Worm (Caenorhabditis elegans): ENCODE results near the gene srsy-1.

srsy-1 gene

ce11 chrII:5115733-5116132 is at the start of gene srsy-1:
TSS of gene srsy-1 (plus strand) at chrII:5116033.
- TF ChIP-seq egl-5 (tag; optimal IDR thresholded peaks at IDR 0.05): no peak
- no peak for TF ChIP-seq nhr-43 (tag; optimal IDR thresholded peaks at IDR 0.05; ENCODE audit: poor library complexity, severe bottlenecking)
- no peak for TF ChIP-seq fos-1 (tag; optimal IDR thresholded peaks at IDR 0.05)
- TF ChIP-seq ceh-82 (tag; optimal IDR thresholded peaks at IDR 0.05): no peak
- TF ChIP-seq lsy-12 (tag; optimal IDR thresholded peaks at IDR 0.05): no peak
- TF ChIP-seq nhr-28 (tag; optimal IDR thresholded peaks at IDR 0.05): no peak
- no peak for TF ChIP-seq nhr-11 (tag; optimal IDR thresholded peaks at IDR 0.05)
- TF ChIP-seq ztf-11 (tag; optimal IDR thresholded peaks at IDR 0.05): no peak
- no peak for TF ChIP-seq nhr-67 (tag; optimal IDR thresholded peaks at IDR 0.05)
- TF ChIP-seq nfya-1 (tag; optimal IDR thresholded peaks at IDR 0.05; ENCODE audit: insufficient read depth): no peak
- no peak for TF ChIP-seq elt-1 (tag; optimal IDR thresholded peaks at IDR 0.05)
- TF ChIP-seq aly-2 (tag; optimal IDR thresholded peaks at IDR 0.05): no peak
- TF ChIP-seq lin-39 (tag; optimal IDR thresholded peaks at IDR 0.05): no peak
- TF ChIP-seq ceh-28 (tag; optimal IDR thresholded peaks at IDR 0.05): no peak
- no peak for TF ChIP-seq elt-2 (tag; optimal IDR thresholded peaks at IDR 0.05)
- TF ChIP-seq daf-12 (tag; optimal IDR thresholded peaks at IDR 0.05): no peak

ce11 chrII:5066967-5067366 is 48.9 kb upstream of the srsy-1 start:
- TF ChIP-seq nhr-77 (tag; optimal IDR thresholded peaks at IDR 0.05): no peak

- TF ChIP-seq elt-2 (tag; optimal IDR thresholded peaks at IDR 0.05) (no peak), tbx-2 (tag; optimal IDR thresholded peaks at IDR 0.05) (no peak), elt-1 (tag; optimal IDR thresholded peaks at IDR 0.05) (no peak), unc-39 (tag; optimal IDR thresholded peaks at IDR 0.05) (no peak), hmg-11 (tag; optimal IDR thresholded peaks at IDR 0.05) (no peak), lsy-12 (tag; optimal IDR thresholded peaks at IDR 0.05) (no peak), fkh-2 (tag; optimal IDR thresholded peaks at IDR 0.05) (no peak), sea-2 (GFP tag; optimal IDR thresholded peaks at IDR 0.05) (no peak), ztf-4 (tag; optimal IDR thresholded peaks at IDR 0.05) (no peak), ztf-11 (tag; optimal IDR thresholded peaks at IDR 0.05) (no peak), nhr-76 (tag; optimal IDR thresholded peaks at IDR 0.05) (no peak), nhr-28 (tag; optimal IDR thresholded peaks at IDR 0.05) (no peak), nhr-23 (tag; optimal IDR thresholded peaks at IDR 0.05) (no peak), pqm-1 (tag; optimal IDR thresholded peaks at IDR 0.05) (no peak), ceh-82 (tag; optimal IDR thresholded peaks at IDR 0.05) (no peak), eor-1 (tag; optimal IDR thresholded peaks at IDR 0.05) (no peak)
Measured at ce11 chrII:5067927-5068326, 47.9 kb upstream of the srsy-1 start, which contains the start of gene C27A2.8. TSS of gene C27A2.8 (minus strand) at chrII:5068043.

DNA sequence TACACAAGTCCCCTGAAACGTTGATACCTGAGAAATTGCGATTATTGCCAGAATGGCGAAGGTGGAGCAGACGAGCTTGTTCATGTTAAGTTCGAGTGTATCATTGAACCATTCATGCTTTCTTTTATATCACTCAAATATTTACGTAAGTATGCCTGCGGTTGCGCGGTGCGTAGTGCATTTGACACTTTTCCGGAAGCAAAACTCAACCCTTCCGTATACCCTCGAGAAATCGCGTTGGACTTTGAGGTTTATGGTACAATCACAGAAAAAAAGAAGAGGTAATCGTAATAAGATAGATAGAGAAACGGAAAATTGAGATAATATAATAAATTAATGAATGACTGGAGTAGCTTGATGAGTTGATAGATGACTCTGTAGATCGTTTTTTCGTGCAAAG is 46.3 kb upstream of the srsy-1 start, which contains the start of gene idpb-2:
idpb-2 (minus strand) TSS at position 101 of the 400 bp plus-strand sequence.
- TF ChIP-seq nhr-23 (tag; optimal IDR thresholded peaks at IDR 0.05): no peak
- TF ChIP-seq nfya-1 (tag; optimal IDR thresholded peaks at IDR 0.05; ENCODE audit: insufficient read depth): no peak
- TF ChIP-seq ztf-11 (tag; optimal IDR thresholded peaks at IDR 0.05): no peak
- no peak for TF ChIP-seq mdl-1 (tag; optimal IDR thresholded peaks at IDR 0.05)
- no peak for TF ChIP-seq ceh-16 (tag; optimal IDR thresholded peaks at IDR 0.05)
- TF ChIP-seq nhr-25 (tag; optimal IDR thresholded peaks at IDR 0.05): no peak
- no peak for TF ChIP-seq daf-12 (tag; optimal IDR thresholded peaks at IDR 0.05)
- TF ChIP-seq nhr-67 (tag; optimal IDR thresholded peaks at IDR 0.05): no peak

ce11 chrII:5071265-5071664 is 44.6 kb upstream of the srsy-1 start, which contains the start of gene C27A2.7:
TSS of gene C27A2.7 (minus strand) at chrII:5071365.
- TF ChIP-seq nhr-11 (tag; optimal IDR thresholded peaks at IDR 0.05) (no peak), mml-1 (tag; optimal IDR thresholded peaks at IDR 0.05) (no peak), R02D3.7 (tag; optimal IDR thresholded peaks at IDR 0.05) (no peak), fkh-10 (GFP tag; optimal IDR thresholded peaks at IDR 0.05) (no peak), nhr-76 (tag; optimal IDR thresholded peaks at IDR 0.05) (no peak), lsy-12 (tag; optimal IDR thresholded peaks at IDR 0.05) (no peak), nhr-25 (tag; optimal IDR thresholded peaks at IDR 0.05) (no peak)
